Worm (Caenorhabditis elegans) whole organism, L2 larva: Measurements from ENCODE around the gene C16D2.1.

Experiments used
- C34F6.9 ChIP-seq: fragments of 150-350 bp; optimal IDR thresholded peaks from 2 replicates; lab custom pipeline; 2014; ENCODE audit warnings: missing biosample characterization, missing genetic modification characterization
- F13H6.1 ChIP-seq: sonication (generic microtip); optimal IDR thresholded peaks from 2 replicates; lab custom pipeline; 2016; ENCODE audit warnings: missing genetic modification characterization, missing compliant biosample characterization
- R02D3.7 ChIP-seq: fragments of 150-350 bp; optimal IDR thresholded peaks from 2 replicates; lab custom pipeline; 2014; ENCODE audit warnings: missing biosample characterization, missing genetic modification characterization
- Y55F3AM.14 ChIP-seq: fragments of 200-800 bp; sonication (Bioruptor generic); optimal IDR thresholded peaks from 2 replicates; lab custom pipeline; 2018; ENCODE audit warnings: mild to moderate bottlenecking, missing genetic modification characterization, missing compliant biosample characterization
- ZK546.5 ChIP-seq: sonication (generic microtip); optimal IDR thresholded peaks from 2 replicates; lab custom pipeline; 2017; ENCODE audit warnings: missing biosample characterization, missing genetic modification characterization
- alr-1 ChIP-seq: fragments of 150-350 bp; optimal IDR thresholded peaks from 2 replicates; lab custom pipeline; 2014; ENCODE audit warnings: missing biosample characterization, missing genetic modification characterization
- ama-1 ChIP-seq: fragments of 150-350 bp; optimal IDR thresholded peaks from 2 replicates; lab custom pipeline; 2018; ENCODE audit warnings: inconsistent platforms
- blmp-1 ChIP-seq: sonication (generic microtip); optimal IDR thresholded peaks from 2 replicates; lab custom pipeline; 2017; ENCODE audit warnings: missing genetic modification characterization, mild to moderate bottlenecking, missing compliant biosample characterization, antibody characterized with exemption, moderate library complexity; ENCODE audit not compliant: insufficient read depth
- ceh-82 ChIP-seq: fragments of 150-350 bp; optimal IDR thresholded peaks from 2 replicates; lab custom pipeline; 2014; ENCODE audit warnings: missing biosample characterization, missing genetic modification characterization
- crh-2 ChIP-seq: sonication (generic microtip); optimal IDR thresholded peaks from 2 replicates; lab custom pipeline; 2017; ENCODE audit warnings: missing biosample characterization, missing genetic modification characterization
- dmd-4 ChIP-seq: sonication (generic microtip); optimal IDR thresholded peaks from 2 replicates; lab custom pipeline; 2017; ENCODE audit warnings: missing biosample characterization, missing genetic modification characterization
- egl-27 ChIP-seq: sonication (generic microtip); optimal IDR thresholded peaks from 3 replicates; lab custom pipeline; 2017; ENCODE audit warnings: missing biosample characterization, missing genetic modification reagents, missing genetic modification characterization
- elt-1 ChIP-seq: fragments of 150-350 bp; optimal IDR thresholded peaks from 2 replicates; lab custom pipeline; 2014; ENCODE audit warnings: missing biosample characterization, missing genetic modification characterization
- elt-3 ChIP-seq: sonication (generic microtip); optimal IDR thresholded peaks from 2 replicates; lab custom pipeline; 2017; ENCODE audit warnings: missing biosample characterization, missing genetic modification characterization
- fos-1 ChIP-seq: fragments of 150-350 bp; optimal IDR thresholded peaks from 2 replicates; lab custom pipeline; 2014; ENCODE audit warnings: missing biosample characterization, missing genetic modification characterization
- gmeb-1 ChIP-seq: fragments of 150-350 bp; optimal IDR thresholded peaks from 2 replicates; lab custom pipeline; 2014; ENCODE audit warnings: missing biosample characterization, missing genetic modification characterization
- lin-13 ChIP-seq: fragments of 150-350 bp; optimal IDR thresholded peaks from 2 replicates; lab custom pipeline; 2014; ENCODE audit warnings: missing biosample characterization, missing genetic modification reagents, missing genetic modification characterization
- lsy-2 ChIP-seq, 2 experiments: fragments of 150-350 bp in 1 of 2; sonication (generic microtip) in 1 of 2; optimal IDR thresholded peaks; 2 replicates each; lab custom pipeline; 2014 to 2017; ENCODE audit warnings: missing biosample characterization in 2 of 2, missing genetic modification characterization in 2 of 2
- mab-5 ChIP-seq: fragments of 150-350 bp; optimal IDR thresholded peaks from 2 replicates; lab custom pipeline; 2014; ENCODE audit warnings: missing biosample characterization, missing genetic modification characterization
- mbf-1 ChIP-seq: sonication (generic microtip); optimal IDR thresholded peaks from 2 replicates; lab custom pipeline; 2017; ENCODE audit warnings: missing biosample characterization, missing genetic modification characterization
- mdl-1 ChIP-seq, 2 experiments: fragments of 150-350 bp in 1 of 2; sonication (generic microtip) in 1 of 2; optimal IDR thresholded peaks; 2 replicates each; lab custom pipeline; 2017; ENCODE audit warnings: missing biosample characterization in 2 of 2, missing genetic modification characterization in 2 of 2
- nhr-10 ChIP-seq: sonication (generic microtip); optimal IDR thresholded peaks from 2 replicates; lab custom pipeline; 2017; ENCODE audit warnings: missing biosample characterization, missing genetic modification characterization
- nhr-11 ChIP-seq: fragments of 150-350 bp; optimal IDR thresholded peaks from 2 replicates; lab custom pipeline; 2014; ENCODE audit warnings: missing biosample characterization, missing genetic modification characterization
- nhr-12 ChIP-seq: fragments of 150-350 bp; optimal IDR thresholded peaks from 2 replicates; lab custom pipeline; 2014; ENCODE audit warnings: missing biosample characterization, missing genetic modification characterization
- nhr-129 ChIP-seq: fragments of 150-350 bp; optimal IDR thresholded peaks from 2 replicates; lab custom pipeline; 2014; ENCODE audit warnings: missing biosample characterization, missing genetic modification characterization
- nhr-21 ChIP-seq: fragments of 150-350 bp; optimal IDR thresholded peaks from 2 replicates; lab custom pipeline; 2014; ENCODE audit warnings: missing biosample characterization, missing genetic modification characterization
- nhr-25 ChIP-seq: fragments of 150-350 bp; sonication (generic microtip); optimal IDR thresholded peaks from 3 replicates; lab custom pipeline; 2014; ENCODE audit warnings: missing biosample characterization, missing genetic modification characterization
- nhr-6 ChIP-seq: fragments of 150-350 bp; optimal IDR thresholded peaks from 2 replicates; lab custom pipeline; 2014; ENCODE audit warnings: missing biosample characterization, missing genetic modification characterization
- nhr-77 ChIP-seq: fragments of 150-350 bp; optimal IDR thresholded peaks from 2 replicates; lab custom pipeline; 2014; ENCODE audit warnings: missing biosample characterization, missing genetic modification characterization
- skn-1 ChIP-seq: sonication (generic microtip); optimal IDR thresholded peaks from 2 replicates; lab custom pipeline; 2017; ENCODE audit warnings: missing biosample characterization, missing genetic modification characterization
- sma-3 ChIP-seq: sonication (generic microtip); optimal IDR thresholded peaks from 2 replicates; lab custom pipeline; 2016; ENCODE audit warnings: missing genetic modification reagents, missing genetic modification characterization, missing compliant biosample characterization
- sma-9 ChIP-seq, 2 experiments: fragments of 150-350 bp in 1 of 2; sonication (generic microtip) in 1 of 2; optimal IDR thresholded peaks; 2 replicates each; lab custom pipeline; 2014 to 2016; ENCODE audit warnings: missing genetic modification characterization in 2 of 2, mild to moderate bottlenecking in 1 of 2, missing biosample characterization in 1 of 2, missing compliant biosample characterization in 1 of 2, missing genetic modification reagents in 1 of 2, moderate library complexity in 1 of 2
- snpc-4 ChIP-seq: fragments of 150-350 bp; optimal IDR thresholded peaks from 2 replicates; lab custom pipeline; 2014; ENCODE audit warnings: missing biosample characterization, missing genetic modification characterization
- unc-39 ChIP-seq: fragments of 150-350 bp; optimal IDR thresholded peaks from 2 replicates; lab custom pipeline; 2014; ENCODE audit warnings: missing biosample characterization, missing genetic modification characterization
- unc-55 ChIP-seq: fragments of 150-350 bp; sonication (generic microtip); optimal IDR thresholded peaks from 3 replicates; lab custom pipeline; 2014; ENCODE audit warnings: missing biosample characterization, missing genetic modification reagents, missing genetic modification characterization
- unc-62 ChIP-seq: fragments of 150-350 bp; optimal IDR thresholded peaks from 2 replicates; lab custom pipeline; 2014; ENCODE audit warnings: missing biosample characterization, missing genetic modification reagents, missing genetic modification characterization
- zag-1 ChIP-seq: fragments of 150-350 bp; optimal IDR thresholded peaks from 2 replicates; lab custom pipeline; 2014; ENCODE audit warnings: missing biosample characterization, missing genetic modification characterization
- ztf-11 ChIP-seq: sonication (generic microtip); optimal IDR thresholded peaks from 2 replicates; lab custom pipeline; 2017; ENCODE audit warnings: missing biosample characterization, missing genetic modification characterization
- ztf-4 ChIP-seq: fragments of 150-350 bp; optimal IDR thresholded peaks from 2 replicates; lab custom pipeline; 2014; ENCODE audit warnings: missing biosample characterization, missing genetic modification characterization

C16D2.1 gene

DNA sequence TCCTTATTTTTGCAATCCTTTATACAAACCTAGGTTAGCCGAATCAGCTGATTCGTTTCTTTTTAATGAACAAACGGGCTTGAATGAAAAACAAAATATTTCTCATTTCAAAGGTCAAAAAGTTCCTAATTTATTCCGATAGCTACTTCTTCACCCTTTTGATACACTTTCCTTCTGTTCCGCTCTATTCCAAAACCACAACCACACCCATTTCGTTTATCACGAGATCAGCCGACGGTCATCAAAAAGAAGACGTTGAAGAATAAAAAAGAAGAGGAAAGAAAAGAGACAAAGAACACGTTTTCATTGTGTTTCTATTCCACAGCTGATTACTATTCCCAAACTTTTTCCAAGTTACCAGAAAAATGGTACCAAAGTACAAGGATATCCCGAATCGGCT, 16.6 kb downstream of the C16D2.1 start:
- no peak for TF ChIP-seq nhr-6 (tag; lab: Kevin White, UChicago)
- TF ChIP-seq ceh-82 = no peak
- TF ChIP-seq unc-39 (tag; lab: Kevin White, UChicago) = no peak
- TF ChIP-seq unc-55 (GFP tag; lab: Kevin White, UChicago) = no peak
- TF ChIP-seq egl-27 (tag; lab: Kevin White, UChicago) = no peak
- TF ChIP-seq fos-1 = no peak
- no peak for TF ChIP-seq ztf-11 (tag; lab: Kevin White, UChicago)
- TF ChIP-seq nhr-11 (tag; lab: Kevin White, UChicago) = no peak
- no peak for TF ChIP-seq mab-5 (tag; lab: Kevin White, UChicago)
- TF ChIP-seq zag-1 (tag; lab: Kevin White, UChicago) = no peak
- TF ChIP-seq ZK546.5 (tag; lab: Kevin White, UChicago) = no peak
- no peak for TF ChIP-seq elt-3 (tag; lab: Kevin White, UChicago)

DNA sequence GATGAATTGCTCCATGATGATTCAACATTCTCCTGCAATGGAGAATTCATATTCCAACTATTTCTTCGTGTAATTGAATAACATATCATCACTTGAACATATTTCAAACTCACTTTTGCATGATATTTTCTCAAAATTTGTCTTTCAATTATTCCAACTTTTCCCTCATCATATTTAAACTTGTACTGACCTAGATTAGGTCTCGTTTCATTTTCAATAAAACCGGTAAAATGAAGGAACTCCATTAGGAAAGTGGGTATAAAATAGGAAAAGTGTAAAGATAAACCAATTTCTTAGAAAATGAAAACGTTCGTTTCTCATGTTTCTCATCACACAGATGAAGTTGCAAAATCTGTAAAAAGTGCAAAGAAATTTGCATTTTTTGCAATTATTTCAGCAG, 20.8 kb downstream of the C16D2.1 start, which contains the start of gene col-78:
col-78 (plus strand) TSS at position 301 of the 400 bp plus-strand sequence.
- TF ChIP-seq lsy-2 (tag; optimal IDR thresholded peaks at IDR 0.05; lab: Kevin White, UChicago) (no peak), skn-1 (tag; lab: Kevin White, UChicago) (no peak)

- no peak for TF ChIP-seq ceh-82
- TF ChIP-seq Y55F3AM.14 (GFP tag; lab: Kevin White, UChicago) = no peak
- no peak for TF ChIP-seq nhr-10 (tag; lab: Kevin White, UChicago)
- TF ChIP-seq C34F6.9 = no peak
- no peak for TF ChIP-seq mdl-1 (tag; optimal IDR thresholded peaks at IDR 0.05; lab: Kevin White, UChicago)
- no peak for TF ChIP-seq ama-1
- no peak for TF ChIP-seq unc-55 (GFP tag; lab: Kevin White, UChicago)
- TF ChIP-seq elt-3 (tag; lab: Kevin White, UChicago) = no peak
- TF ChIP-seq dmd-4 (tag; lab: Kevin White, UChicago) = no peak
- TF ChIP-seq blmp-1 (tag; lab: Kevin White, UChicago) = no peak
- TF ChIP-seq nhr-12 (tag; lab: Kevin White, UChicago) = no peak
- no peak for TF ChIP-seq mab-5 (tag; lab: Kevin White, UChicago)
- TF ChIP-seq unc-39 (tag; lab: Kevin White, UChicago) = no peak
- no peak for TF ChIP-seq snpc-4 (tag; lab: Kevin White, UChicago)
- TF ChIP-seq nhr-6 (tag; lab: Kevin White, UChicago) = no peak
- TF ChIP-seq nhr-77 (tag; lab: Kevin White, UChicago) = no peak
- no peak for TF ChIP-seq crh-2 (tag; lab: Kevin White, UChicago)
- TF ChIP-seq sma-3 (GFP tag; lab: Kevin White, UChicago) = no peak
- no peak for TF ChIP-seq nhr-25 (tag; lab: Kevin White, UChicago)
- TF ChIP-seq, all 48 proteins: peak for 0
Measured at ce11 chrII:9154339-9154738, 22.9 kb downstream of the C16D2.1 start.

- TF ChIP-seq nhr-25 (tag; lab: Kevin White, UChicago) = peak; percentile 45
- peak; percentile 67 for TF ChIP-seq nhr-129 (tag; lab: Kevin White, UChicago)
- TF ChIP-seq nhr-21 (tag; lab: Kevin White, UChicago) = peak; percentile 0
- TF ChIP-seq sma-9 (GFP tag; optimal IDR thresholded peaks at IDR 0.05; lab: Kevin White, UChicago) = no peak
- no peak for TF ChIP-seq sma-9 (tag; optimal IDR thresholded peaks at IDR 0.05; lab: Kevin White, UChicago)
- no peak for TF ChIP-seq mab-5 (tag; lab: Kevin White, UChicago)
Measured at ce11 chrII:9156277-9156676, 24.8 kb downstream of the C16D2.1 start.

- no peak for TF ChIP-seq lin-13 (GFP tag; lab: Kevin White, UChicago)
- no peak for TF ChIP-seq F13H6.1 (tag; lab: Kevin White, UChicago)
- peak; percentile 1 for TF ChIP-seq gmeb-1 (tag; lab: Kevin White, UChicago)
- TF ChIP-seq fos-1 = peak; percentile 97
- TF ChIP-seq egl-27 (tag; lab: Kevin White, UChicago) = no peak
- no peak for TF ChIP-seq lsy-2 (tag; optimal IDR thresholded peaks at IDR 0.05; lab: Kevin White, UChicago)
- TF ChIP-seq C34F6.9 = no peak
- peak; percentile 56 for TF ChIP-seq crh-2 (tag; lab: Kevin White, UChicago)
- no peak for TF ChIP-seq mdl-1 (tag; optimal IDR thresholded peaks at IDR 0.05; lab: Kevin White, UChicago)
- no peak for TF ChIP-seq skn-1 (tag; lab: Kevin White, UChicago)
- TF ChIP-seq ceh-82 = no peak
- no peak for TF ChIP-seq snpc-4 (tag; lab: Kevin White, UChicago)
- no peak for TF ChIP-seq elt-3 (tag; lab: Kevin White, UChicago)
- TF ChIP-seq nhr-21 (tag; lab: Kevin White, UChicago) = no peak
- no peak for TF ChIP-seq R02D3.7 (tag; lab: Kevin White, UChicago)
- TF ChIP-seq nhr-6 (tag; lab: Kevin White, UChicago) = no peak
- no peak for TF ChIP-seq unc-55 (GFP tag; lab: Kevin White, UChicago)
- peak; percentile 77 for TF ChIP-seq sma-9 (GFP tag; optimal IDR thresholded peaks at IDR 0.05; lab: Kevin White, UChicago)
- no peak for TF ChIP-seq sma-9 (tag; optimal IDR thresholded peaks at IDR 0.05; lab: Kevin White, UChicago)
- TF ChIP-seq mbf-1 (tag; lab: Kevin White, UChicago) = no peak
- TF ChIP-seq Y55F3AM.14 (GFP tag; lab: Kevin White, UChicago) = no peak
- TF ChIP-seq alr-1 (tag; lab: Kevin White, UChicago) = no peak
- TF ChIP-seq elt-1 = no peak
- no peak for TF ChIP-seq ama-1
- no peak for TF ChIP-seq unc-39 (tag; lab: Kevin White, UChicago)
- TF ChIP-seq nhr-129 (tag; lab: Kevin White, UChicago) = peak; percentile 70
- TF ChIP-seq ztf-4 = no peak
- no peak for TF ChIP-seq unc-62 (GFP tag; lab: Kevin White, UChicago)
- no peak for TF ChIP-seq nhr-12 (tag; lab: Kevin White, UChicago)
- TF ChIP-seq nhr-25 (tag; lab: Kevin White, UChicago) = no peak
- no peak for TF ChIP-seq ztf-11 (tag; lab: Kevin White, UChicago)
- no peak for TF ChIP-seq mab-5 (tag; lab: Kevin White, UChicago)
- TF ChIP-seq zag-1 (tag; lab: Kevin White, UChicago) = no peak
- TF ChIP-seq blmp-1 (tag; lab: Kevin White, UChicago) = no peak
- no peak for TF ChIP-seq sma-3 (GFP tag; lab: Kevin White, UChicago)
Measured at ce11 chrII:9157125-9157524, 25.7 kb downstream of the C16D2.1 start.
